Fruit fly (Drosophila melanogaster) whole organism, embryonic: Measurements from ENCODE around the gene CG32537.

ENCODE experiments used
- Ada2b ChIP-seq: fragments of 200-800 bp; sonication (Bioruptor generic); IDR thresholded peaks from 2 replicates; pipeline ENCODE4 v1.3.6; 2022; ENCODE audit warnings: missing biosample characterization, missing genetic modification characterization
- Awh ChIP-seq: fragments of 200-800 bp; sonication (Bioruptor generic); IDR thresholded peaks from 2 replicates; pipeline ENCODE4, ENCODE4 v1.3.6; 2022; ENCODE audit warnings: missing biosample characterization, missing genetic modification characterization
- Bteb2 ChIP-seq: fragments of 200-800 bp; sonication (Bioruptor generic); optimal IDR thresholded peaks from 2 replicates; lab custom pipeline; 2016; ENCODE audit warnings: missing biosample characterization, missing genetic modification characterization
- CG10209 ChIP-seq: fragments of 200-800 bp; sonication (Bioruptor generic); optimal IDR thresholded peaks from 3 replicates; lab custom pipeline; 2017; ENCODE audit warnings: missing biosample characterization, mild to moderate bottlenecking, missing genetic modification characterization, missing genetic modification reagents
- CG10267 ChIP-seq: fragments of 200-800 bp; sonication (Bioruptor generic); optimal IDR thresholded peaks from 2 replicates; lab custom pipeline; 2018; ENCODE audit warnings: missing biosample characterization, mild to moderate bottlenecking, missing genetic modification characterization, moderate library complexity
- CG10274 ChIP-seq: fragments of 200-800 bp; sonication (Bioruptor generic); optimal IDR thresholded peaks from 3 replicates; lab custom pipeline; 2017; ENCODE audit warnings: missing biosample characterization, mild to moderate bottlenecking, missing genetic modification characterization
- CG10321 ChIP-seq: fragments of 200-800 bp; sonication (Bioruptor generic); IDR thresholded peaks from 2 replicates; pipeline ENCODE4 v1.3.6; 2022; ENCODE audit warnings: missing biosample characterization, missing genetic modification characterization
- CG12155 ChIP-seq: fragments of 200-800 bp; sonication (Bioruptor generic); optimal IDR thresholded peaks from 3 replicates; lab custom pipeline; 2016; ENCODE audit warnings: missing biosample characterization, missing genetic modification characterization
- CG17385 ChIP-seq: fragments of 200-800 bp; sonication (Bioruptor generic); optimal IDR thresholded peaks from 3 replicates; lab custom pipeline; 2018; ENCODE audit warnings: missing biosample characterization, mild to moderate bottlenecking, missing genetic modification characterization
- CG17802 ChIP-seq: fragments of 200-800 bp; sonication (Bioruptor generic); optimal IDR thresholded peaks from 2 replicates; lab custom pipeline; 2018; ENCODE audit warnings: missing biosample characterization, mild to moderate bottlenecking, missing genetic modification characterization, moderate library complexity
- CG2875 ChIP-seq: fragments of 200-800 bp; sonication (Bioruptor generic); optimal IDR thresholded peaks from 2 replicates; lab custom pipeline; 2017; ENCODE audit warnings: missing biosample characterization, mild to moderate bottlenecking, missing genetic modification characterization, missing genetic modification reagents
- CG30403 ChIP-seq: fragments of 200-800 bp; sonication (Bioruptor generic); optimal IDR thresholded peaks from 3 replicates; lab custom pipeline; 2016; ENCODE audit warnings: missing biosample characterization, missing genetic modification characterization
- CG34224 ChIP-seq: fragments of 200-800 bp; sonication (Bioruptor generic); IDR thresholded peaks from 3 replicates; pipeline ENCODE4 v1.3.6; 2022; ENCODE audit warnings: missing biosample characterization, missing genetic modification characterization; ENCODE audit not compliant: partially characterized antibody
- CG34422 ChIP-seq: fragments of 200-800 bp; sonication (Bioruptor generic); IDR thresholded peaks from 3 replicates; pipeline ENCODE4 v1.3.6; 2022; ENCODE audit warnings: missing biosample characterization, missing genetic modification characterization
- CG4282 ChIP-seq: fragments of 200-800 bp; sonication (Bioruptor generic); optimal IDR thresholded peaks from 2 replicates; lab custom pipeline; 2016; ENCODE audit warnings: missing biosample characterization, missing genetic modification characterization
- CG5180 ChIP-seq: fragments of 200-800 bp; sonication (Bioruptor generic); optimal IDR thresholded peaks from 3 replicates; lab custom pipeline; 2017; ENCODE audit warnings: missing biosample characterization, missing genetic modification characterization, mild to moderate bottlenecking, moderate library complexity, missing genetic modification reagents
- CG7372 ChIP-seq: fragments of 200-800 bp; sonication (Bioruptor generic); IDR thresholded peaks from 2 replicates; pipeline ENCODE4 v1.3.6; 2022; ENCODE audit warnings: missing biosample characterization, missing genetic modification characterization
- CG7963 ChIP-seq: fragments of 200-800 bp; sonication (Bioruptor generic); IDR thresholded peaks from 3 replicates; pipeline ENCODE4 v1.3.6; 2022; ENCODE audit warnings: missing biosample characterization, missing genetic modification characterization; ENCODE audit not compliant: partially characterized antibody
- CG9437 ChIP-seq: fragments of 200-800 bp; sonication (Bioruptor generic); optimal IDR thresholded peaks from 2 replicates; lab custom pipeline; 2018; ENCODE audit warnings: missing biosample characterization, mild to moderate bottlenecking, missing genetic modification characterization
- D ChIP-seq, 2 experiments: fragments of 200-800 bp in 1 of 2; fragments of >200 bp in 1 of 2; sonication (Bioruptor generic) in 1 of 2; optimal IDR thresholded peaks; 2 replicates in 1 of 2; 3 replicates in 1 of 2; lab custom pipeline; 2017; ENCODE audit warnings: mild to moderate bottlenecking in 1 of 2, missing biosample characterization in 1 of 2, missing genetic modification characterization in 1 of 2, missing genetic modification reagents in 1 of 2
- Dfd ChIP-seq, 2 experiments: fragments of >200 bp; optimal IDR thresholded peaks; 2 replicates each; lab custom pipeline; 2017; ENCODE audit warnings: missing biosample characterization in 2 of 2, missing genetic modification characterization in 2 of 2
- Dp ChIP-seq: fragments of 200-800 bp; sonication (Bioruptor generic); optimal IDR thresholded peaks from 2 replicates; lab custom pipeline; 2018; ENCODE audit warnings: missing biosample characterization, mild to moderate bottlenecking, missing genetic modification characterization, moderate library complexity
- HHEX ChIP-seq: fragments of 200-800 bp; sonication (Bioruptor generic); optimal IDR thresholded peaks from 3 replicates; lab custom pipeline; 2017; ENCODE audit warnings: missing biosample characterization, mild to moderate bottlenecking, missing genetic modification characterization, missing genetic modification reagents
- Hmr ChIP-seq: fragments of 200-800 bp; sonication (Bioruptor generic); optimal IDR thresholded peaks from 3 replicates; lab custom pipeline; 2017; ENCODE audit warnings: mild to moderate bottlenecking, missing biosample characterization, missing genetic modification reagents, missing genetic modification characterization
- Lim3 ChIP-seq: fragments of 200-800 bp; sonication (Bioruptor generic); IDR thresholded peaks from 2 replicates; pipeline ENCODE4 v1.3.6; 2022; ENCODE audit warnings: missing biosample characterization, missing genetic modification characterization
- Lpt ChIP-seq: fragments of >200 bp; optimal IDR thresholded peaks from 2 replicates; lab custom pipeline; 2018; ENCODE audit warnings: missing biosample characterization, missing genetic modification characterization
- Myb ChIP-seq: fragments of 200-800 bp; sonication (Bioruptor generic); optimal IDR thresholded peaks from 2 replicates; lab custom pipeline; 2016; ENCODE audit warnings: missing biosample characterization, missing genetic modification characterization
- PHDP ChIP-seq: fragments of 200-800 bp; sonication (Bioruptor generic); optimal IDR thresholded peaks from 3 replicates; lab custom pipeline; 2018; ENCODE audit warnings: missing biosample characterization, mild to moderate bottlenecking, missing genetic modification characterization, moderate library complexity
- amos ChIP-seq: fragments of 200-800 bp; sonication (Bioruptor generic); IDR thresholded peaks from 2 replicates; pipeline ENCODE4 v1.3.6; 2022; ENCODE audit warnings: missing biosample characterization, missing genetic modification characterization; ENCODE audit not compliant: partially characterized antibody
- ap ChIP-seq: fragments of 200-800 bp; sonication (Bioruptor generic); IDR thresholded peaks from 2 replicates; pipeline ENCODE4 v1.3.6; 2022; ENCODE audit warnings: missing biosample characterization, missing genetic modification characterization
- ase ChIP-seq: fragments of 200-800 bp; sonication (Bioruptor generic); IDR thresholded peaks from 3 replicates; pipeline ENCODE4 v1.3.6; 2022; ENCODE audit warnings: missing biosample characterization, missing genetic modification characterization
- ci ChIP-seq: fragments of 200-800 bp; sonication (Bioruptor generic); IDR thresholded peaks from 3 replicates; pipeline ENCODE4 v1.3.6; 2022; ENCODE audit warnings: missing biosample characterization, missing genetic modification characterization
- corto ChIP-seq: fragments of 200-800 bp; sonication (Bioruptor generic); optimal IDR thresholded peaks from 2 replicates; lab custom pipeline; 2016; ENCODE audit warnings: missing biosample characterization, mild to moderate bottlenecking, missing genetic modification characterization, moderate library complexity
- dati ChIP-seq: fragments of 200-800 bp; sonication (Bioruptor generic); IDR thresholded peaks from 2 replicates; pipeline ENCODE4 v1.3.6; 2022; ENCODE audit warnings: missing biosample characterization, missing genetic modification characterization
- dmrt11E ChIP-seq: fragments of 200-800 bp; sonication (Bioruptor generic); optimal IDR thresholded peaks from 3 replicates; lab custom pipeline; 2018; ENCODE audit warnings: missing biosample characterization, mild to moderate bottlenecking, missing genetic modification characterization, moderate library complexity
- fd64A ChIP-seq: fragments of 200-800 bp; sonication (Bioruptor generic); optimal IDR thresholded peaks from 3 replicates; lab custom pipeline; 2018; ENCODE audit warnings: missing biosample characterization, mild to moderate bottlenecking, missing genetic modification characterization
- fu2 ChIP-seq: fragments of 200-800 bp; sonication (Bioruptor generic); optimal IDR thresholded peaks from 2 replicates; lab custom pipeline; 2016; ENCODE audit warnings: missing biosample characterization, missing genetic modification characterization
- h ChIP-seq: fragments of >200 bp; optimal IDR thresholded peaks from 2 replicates; lab custom pipeline; 2017
- mam ChIP-seq: fragments of 200-800 bp; sonication (Bioruptor generic); optimal IDR thresholded peaks from 3 replicates; lab custom pipeline; 2016; ENCODE audit warnings: missing biosample characterization, missing genetic modification characterization
- mirr ChIP-seq: fragments of 200-800 bp; sonication (Bioruptor generic); optimal IDR thresholded peaks from 3 replicates; lab custom pipeline; 2018; ENCODE audit warnings: missing biosample characterization, mild to moderate bottlenecking, missing genetic modification characterization
- pb ChIP-seq: fragments of 200-800 bp; sonication (Bioruptor generic); optimal IDR thresholded peaks from 3 replicates; lab custom pipeline; 2016; ENCODE audit warnings: missing biosample characterization, missing genetic modification characterization
- peb ChIP-seq: fragments of 200-800 bp; sonication (Bioruptor generic); IDR thresholded peaks from 2 replicates; pipeline ENCODE4 v1.3.6; 2022; ENCODE audit warnings: missing biosample characterization, missing genetic modification characterization
- psq ChIP-seq: fragments of 200-800 bp; sonication (Bioruptor generic); optimal IDR thresholded peaks from 2 replicates; lab custom pipeline; 2017; ENCODE audit warnings: missing biosample characterization, missing genetic modification characterization
- repo ChIP-seq: fragments of 200-800 bp; sonication (Bioruptor generic); optimal IDR thresholded peaks from 2 replicates; lab custom pipeline; 2016; ENCODE audit warnings: missing biosample characterization, missing genetic modification characterization
- rib ChIP-seq: fragments of 200-800 bp; sonication (Bioruptor generic); IDR thresholded peaks from 2 replicates; pipeline ENCODE4 v1.3.6; 2022; ENCODE audit warnings: missing biosample characterization, missing genetic modification characterization
- sisA ChIP-seq: fragments of 200-800 bp; sonication (Bioruptor generic); IDR thresholded peaks from 2 replicates; pipeline ENCODE4 v1.3.6; 2022; ENCODE audit warnings: missing biosample characterization, missing genetic modification characterization
- sqz ChIP-seq: fragments of 200-800 bp; sonication (Bioruptor generic); optimal IDR thresholded peaks from 3 replicates; lab custom pipeline; 2018; ENCODE audit warnings: missing biosample characterization, mild to moderate bottlenecking, missing genetic modification characterization
- sr ChIP-seq: fragments of 200-800 bp; sonication (Bioruptor generic); IDR thresholded peaks from 3 replicates; pipeline ENCODE4 v1.3.6; 2022; ENCODE audit warnings: missing biosample characterization, missing genetic modification characterization
- ttk ChIP-seq: fragments of 200-800 bp; sonication (Bioruptor generic); IDR thresholded peaks from 2 replicates; pipeline ENCODE4 v2.1.2; 2022; ENCODE audit warnings: missing biosample characterization, missing genetic modification characterization
- tx ChIP-seq: fragments of 200-800 bp; sonication (Bioruptor generic); optimal IDR thresholded peaks from 2 replicates; lab custom pipeline; 2016; ENCODE audit warnings: missing biosample characterization, missing genetic modification characterization
- vfl ChIP-seq: fragments of 200-800 bp; sonication (Bioruptor generic); optimal IDR thresholded peaks from 2 replicates; lab custom pipeline; 2016; ENCODE audit warnings: missing biosample characterization, missing genetic modification characterization

Gene CG32537

dm6 chrX:19323835-19324133 is 47.4 kb upstream of the CG32537 start (continued):
- no peak for TF ChIP-seq CG34224 (GFP tag; lab: Robert Waterston, UW)
- TF ChIP-seq Lpt, result no peak
- TF ChIP-seq Myb (GFP tag; lab: Kevin White, UChicago), result peak; percentile 53
- TF ChIP-seq HHEX, result peak; percentile 80
- TF ChIP-seq mam (GFP tag; lab: Kevin White, UChicago), result peak; percentile 84
- no peak for TF ChIP-seq CG7963
- no peak for TF ChIP-seq CG4282 (GFP tag; lab: Kevin White, UChicago)
- TF ChIP-seq CG10321 (GFP tag; lab: Robert Waterston, UW), result 0 out of 2 replicates have a peak, but pooled peaks have one; percentile 24
- TF ChIP-seq CG34422 (GFP tag; lab: Robert Waterston, UW), result peak; percentile 76
- TF ChIP-seq pb (GFP tag; lab: Kevin White, UChicago), result no peak
- TF ChIP-seq amos, result no peak
- peak; percentile 13 for TF ChIP-seq psq (GFP tag; lab: Kevin White, UChicago)
- peak; percentile 78 for TF ChIP-seq vfl (GFP tag; lab: Kevin White, UChicago)
- TF ChIP-seq CG2875 (GFP tag; lab: Kevin White, UChicago), result peak; percentile 24
- TF ChIP-seq fu2 (GFP tag; lab: Kevin White, UChicago), result peak; percentile 35
- peak; percentile 9 for TF ChIP-seq corto
- TF ChIP-seq D (optimal IDR thresholded peaks at IDR 0.05; lab: Kevin White, UChicago), result no peak
- peak; percentile 68 for TF ChIP-seq D (GFP tag; optimal IDR thresholded peaks at IDR 0.05; lab: Kevin White, UChicago)
- peak; percentile 83 for TF ChIP-seq CG10209
- no peak for TF ChIP-seq Dfd (GFP tag; optimal IDR thresholded peaks at IDR 0.05; lab: Kevin White, UChicago)
- peak; percentile 76 for TF ChIP-seq ttk (GFP tag; lab: Robert Waterston, UW)
- TF ChIP-seq dmrt11E (tag; lab: Kevin White, UChicago), result peak; percentile 69
- TF ChIP-seq ap (GFP tag; lab: Robert Waterston, UW), result peak; percentile 56; the same call in 1 of the 2 replicates
- peak; percentile 95 for TF ChIP-seq Hmr (GFP tag; lab: Kevin White, UChicago)
- peak; percentile 78 for TF ChIP-seq CG17385 (GFP tag; lab: Kevin White, UChicago)
- TF ChIP-seq CG17802, result peak; percentile 37
- peak; percentile 68 for TF ChIP-seq Ada2b
- TF ChIP-seq Bteb2 (GFP tag; lab: Kevin White, UChicago), result peak; percentile 80
- TF ChIP-seq CG5180 (GFP tag; lab: Kevin White, UChicago), result peak; percentile 39
- no peak for TF ChIP-seq h (lab: Kevin White, UChicago)
- TF ChIP-seq Lim3 (GFP tag; lab: Robert Waterston, UW), result 0 out of 2 replicates have a peak, but pooled peaks have one; percentile 7
- TF ChIP-seq CG12155 (GFP tag; lab: Kevin White, UChicago), result peak; percentile 82
- peak; percentile 64; the same call in 1 of the 3 replicates for TF ChIP-seq ase (GFP tag; lab: Robert Waterston, UW)
- TF ChIP-seq ci, result peak; percentile 89
- TF ChIP-seq dati (GFP tag; lab: Robert Waterston, UW), result no peak
- peak; percentile 61; the same call in 1 of the 2 replicates for TF ChIP-seq CG7372
- TF ChIP-seq CG30403 (GFP tag; lab: Kevin White, UChicago), result peak; percentile 82
- peak; percentile 48 for TF ChIP-seq mirr (GFP tag; lab: Kevin White, UChicago)
- TF ChIP-seq sqz (GFP tag; lab: Kevin White, UChicago), result no peak
- peak; percentile 16 for TF ChIP-seq fd64A (GFP tag; lab: Kevin White, UChicago)
- TF ChIP-seq repo (GFP tag; lab: Kevin White, UChicago), result peak; percentile 37
- peak; percentile 91 for TF ChIP-seq rib (GFP tag; lab: Robert Waterston, UW)
- TF ChIP-seq Awh (GFP tag; lab: Robert Waterston, UW), result peak; percentile 12; the same call in 1 of the 2 replicates
- peak; percentile 74 for TF ChIP-seq CG10274 (GFP tag; lab: Kevin White, UChicago)
- peak; percentile 84 for TF ChIP-seq sisA (GFP tag; lab: Robert Waterston, UW)
- peak; percentile 77 for TF ChIP-seq CG10267 (tag; lab: Kevin White, UChicago)
- peak; percentile 87 for TF ChIP-seq PHDP (tag; lab: Kevin White, UChicago)
- TF ChIP-seq tx, result peak; percentile 52
- peak; percentile 65 for TF ChIP-seq peb (GFP tag; lab: Robert Waterston, UW)
- TF ChIP-seq sr, result no peak
- no peak for TF ChIP-seq Dp (GFP tag; lab: Kevin White, UChicago)
- TF ChIP-seq CG9437 (GFP tag; lab: Kevin White, UChicago), result peak; percentile 26
